Worm (Caenorhabditis elegans): Measurements from ENCODE around the gene R01H2.1.

R01H2.1 gene

DNA sequence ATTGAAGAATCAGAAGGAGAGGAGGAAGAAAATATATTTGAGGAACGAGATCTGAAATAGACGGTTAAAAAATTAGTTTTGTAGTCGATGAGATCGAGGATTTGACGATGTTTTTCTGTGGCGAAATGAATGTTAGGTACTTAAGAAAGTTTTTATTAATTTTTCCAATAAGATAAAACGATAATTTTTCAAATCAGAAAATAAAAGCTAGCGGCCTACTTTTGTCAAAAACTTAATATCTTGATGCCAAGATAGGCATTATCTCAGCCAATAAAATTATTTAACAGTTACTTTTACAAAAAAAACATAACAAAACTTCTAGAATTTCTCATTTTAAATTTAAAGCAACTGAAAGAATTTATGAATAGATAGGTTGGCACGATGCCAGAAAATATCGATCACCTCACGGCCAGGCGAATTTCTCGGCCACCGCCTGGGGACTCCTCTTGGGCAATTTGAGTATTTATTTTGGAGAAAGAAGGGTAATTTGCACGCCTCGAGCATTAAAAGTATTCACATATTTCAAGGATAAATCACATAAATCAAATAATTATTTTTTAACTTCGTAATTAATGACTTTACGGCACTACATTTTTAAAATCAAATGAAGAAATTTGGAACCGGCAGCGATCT, 25.1 kb downstream of the R01H2.1 start, which contains the start of gene fubl-2:
TSS of gene fubl-2 (minus strand) at position 51 of the 633 bp plus-strand sequence.
- TF ChIP-seq W03F9.2 (tag; optimal IDR thresholded peaks at IDR 0.05): peak; percentile 81
- no peak for TF ChIP-seq dao-5 (tag; optimal IDR thresholded peaks at IDR 0.05)

DNA sequence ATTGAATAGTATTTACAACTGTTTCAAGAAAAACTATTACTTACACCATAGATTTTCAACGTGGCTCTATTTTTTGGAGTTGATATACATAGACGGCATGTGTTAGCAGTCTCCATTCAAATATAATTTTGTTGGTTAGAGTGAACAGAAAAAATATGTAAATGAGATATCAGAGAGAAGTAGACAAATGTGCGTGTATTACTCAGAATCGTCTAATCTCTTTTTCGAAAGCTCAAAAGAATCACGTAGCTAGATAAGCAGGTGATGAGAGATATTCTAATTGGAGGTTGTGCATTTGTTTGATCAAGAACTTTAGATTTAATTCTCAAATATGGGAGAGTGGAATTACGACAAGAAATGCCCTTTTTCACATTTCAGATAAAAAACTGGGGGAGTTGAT, 27.9 kb downstream of the R01H2.1 start, which contains the start of gene ZK418.10:
TSS of gene ZK418.10 (minus strand) at position 148 of the 400 bp plus-strand sequence.
- TF ChIP-seq him-1 (tag; optimal IDR thresholded peaks at IDR 0.05) (no peak), W03F9.2 (tag; optimal IDR thresholded peaks at IDR 0.05) (no peak), dao-5 (tag; optimal IDR thresholded peaks at IDR 0.05) (no peak)

DNA sequence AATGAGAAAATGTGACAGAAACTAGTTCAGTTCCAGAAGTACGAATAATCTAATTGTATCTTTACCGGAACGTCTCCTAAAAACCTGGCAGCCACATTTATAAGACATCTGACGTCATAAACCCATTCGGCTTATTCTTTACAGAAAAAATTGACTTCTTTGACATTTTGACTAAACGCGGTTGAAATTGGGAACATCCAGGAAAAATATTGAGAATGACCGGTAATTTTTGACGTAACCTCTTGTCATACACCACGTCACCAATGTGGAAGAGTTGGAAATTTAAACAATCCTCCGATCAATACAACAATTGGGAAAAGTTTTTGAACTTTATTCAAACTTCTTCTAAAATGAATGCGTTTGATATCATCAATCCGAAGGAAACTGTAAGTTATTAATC, 28.4 kb downstream of the R01H2.1 start, which contains the start of gene ZK418.2:
TSS of gene ZK418.2 (plus strand) at position 301 of the 400 bp plus-strand sequence.
- TF ChIP-seq dao-5 (tag; optimal IDR thresholded peaks at IDR 0.05) (no peak), W03F9.2 (tag; optimal IDR thresholded peaks at IDR 0.05) (no peak), him-1 (tag; optimal IDR thresholded peaks at IDR 0.05) (no peak)

DNA sequence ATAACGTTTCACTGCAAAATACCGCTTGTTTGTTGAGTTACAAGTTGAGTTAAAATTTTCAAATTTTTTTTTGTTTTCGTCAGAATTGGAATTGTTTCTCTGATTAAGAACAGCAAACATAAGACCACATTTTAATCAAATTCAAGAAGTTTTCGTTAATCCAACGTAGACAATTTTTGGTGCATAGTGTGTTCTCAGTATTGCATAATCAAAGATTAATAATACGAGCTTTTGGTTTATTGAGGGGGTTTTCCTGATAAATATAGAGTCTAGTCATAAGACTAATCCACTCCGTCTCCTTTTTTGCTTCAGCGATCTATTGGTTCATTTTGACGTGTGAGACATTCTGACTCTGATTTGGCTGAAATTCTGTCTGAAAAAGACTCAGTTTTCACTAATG, 32.5 kb downstream of the R01H2.1 start, which contains the start of gene nhr-9:
TSS of gene nhr-9 (plus strand) at position 307 of the 400 bp plus-strand sequence.
- TF ChIP-seq him-1 (tag; optimal IDR thresholded peaks at IDR 0.05): no peak
- no peak for TF ChIP-seq W03F9.2 (tag; optimal IDR thresholded peaks at IDR 0.05)
- TF ChIP-seq dao-5 (tag; optimal IDR thresholded peaks at IDR 0.05): no peak

DNA sequence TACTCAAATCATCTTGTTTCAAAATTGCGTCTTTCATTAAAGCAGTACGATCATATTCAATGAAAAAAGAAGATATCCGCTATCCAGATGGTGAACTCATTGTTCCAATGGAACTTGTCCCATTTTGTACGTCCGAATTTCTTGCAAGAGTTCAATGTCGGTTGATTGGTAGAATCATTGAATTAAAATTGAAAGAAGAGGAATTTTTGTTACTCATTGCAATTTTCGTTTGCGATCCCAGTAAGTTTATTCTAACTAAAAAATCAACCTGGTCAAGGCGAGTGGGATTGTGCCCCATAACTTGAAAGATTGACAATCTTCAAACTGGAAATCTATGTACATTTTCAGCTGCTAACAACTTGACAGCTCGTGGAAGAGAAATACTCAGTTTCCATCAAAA, 33.8 kb downstream of the R01H2.1 start:
- TF ChIP-seq him-1 (tag; optimal IDR thresholded peaks at IDR 0.05) (no peak), W03F9.2 (tag; optimal IDR thresholded peaks at IDR 0.05) (no peak), dao-5 (tag; optimal IDR thresholded peaks at IDR 0.05) (no peak)

DNA sequence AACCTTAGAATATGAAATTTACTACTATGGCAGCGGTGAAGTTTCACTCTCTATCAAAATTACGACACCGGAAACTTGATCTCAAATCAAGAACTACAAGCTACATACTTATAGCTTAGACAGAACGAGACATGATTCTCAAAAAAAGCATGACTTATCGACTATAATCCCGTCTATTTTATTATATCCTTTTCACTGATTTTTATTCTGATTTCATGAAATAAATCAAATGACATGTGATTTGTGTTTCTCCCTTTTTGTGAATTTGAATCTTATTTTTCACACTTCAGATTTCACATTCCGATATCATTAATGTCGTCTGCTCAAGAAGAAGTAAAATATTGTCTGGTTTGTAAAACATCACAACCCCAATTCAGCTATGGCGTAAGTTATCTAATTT, 37.3 kb downstream of the R01H2.1 start, which contains the start of gene ZK418.11:
TSS of gene ZK418.11 (plus strand) at position 289 of the 400 bp plus-strand sequence.
- no peak for TF ChIP-seq him-1 (tag; optimal IDR thresholded peaks at IDR 0.05)
- TF ChIP-seq W03F9.2 (tag; optimal IDR thresholded peaks at IDR 0.05): no peak
- TF ChIP-seq dao-5 (tag; optimal IDR thresholded peaks at IDR 0.05): no peak

DNA sequence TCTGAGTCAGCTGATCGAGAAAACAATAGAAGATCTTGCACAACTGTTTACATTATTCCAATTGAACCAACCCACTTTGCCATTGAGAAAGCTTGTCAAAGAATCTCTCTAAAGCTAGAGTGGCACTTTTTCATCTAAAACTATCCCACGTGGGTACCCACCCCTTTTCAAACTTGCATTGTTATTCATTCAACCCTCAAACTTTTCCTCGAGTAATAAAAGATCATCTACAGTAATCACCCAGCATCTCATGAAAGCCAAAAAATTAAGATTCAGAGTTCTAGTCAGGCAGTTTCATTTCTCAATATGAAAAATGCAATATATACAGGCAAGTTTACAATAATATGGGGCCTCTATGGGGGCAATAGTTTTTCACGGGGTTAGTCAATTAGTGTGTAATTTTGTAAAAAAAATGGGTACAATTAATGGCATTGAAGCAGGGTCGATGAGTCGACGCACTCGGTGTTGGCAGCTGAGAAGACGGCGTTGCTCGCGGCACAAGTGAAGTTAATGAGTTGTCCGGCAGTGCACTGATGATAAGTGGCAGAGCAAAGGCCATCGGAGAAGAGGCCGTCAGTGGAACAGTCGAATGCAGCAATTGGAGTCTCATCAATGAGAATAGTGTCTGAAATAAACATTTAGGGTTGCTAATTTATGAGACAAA, 39.3 kb downstream of the R01H2.1 start:
- peak; percentile 21 for TF ChIP-seq W03F9.2 (tag; optimal IDR thresholded peaks at IDR 0.05)
- no peak for TF ChIP-seq him-1 (tag; optimal IDR thresholded peaks at IDR 0.05)

DNA sequence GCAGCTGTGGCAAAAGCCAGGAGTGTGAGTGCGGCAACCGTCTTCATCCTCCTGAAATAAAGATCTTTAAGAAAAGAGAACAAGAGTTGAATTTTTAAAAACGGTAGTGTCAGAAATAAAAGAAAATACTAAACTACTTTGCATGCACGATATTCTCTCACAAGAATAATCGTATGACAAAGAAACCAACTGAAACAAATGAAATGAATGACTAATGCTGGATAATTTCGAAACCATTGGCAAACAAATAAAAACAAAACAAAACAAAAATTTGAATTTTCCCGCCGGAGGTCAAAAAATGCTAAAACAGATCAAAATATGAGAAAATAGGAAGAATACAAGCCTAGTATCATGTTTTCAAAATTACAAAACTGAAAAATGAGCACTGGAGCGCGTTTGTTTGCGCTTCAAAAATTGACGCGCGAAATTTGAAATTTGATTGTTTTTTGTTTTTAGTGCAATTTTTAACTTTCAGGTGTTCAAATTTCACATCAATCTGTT, 41.3 kb downstream of the R01H2.1 start, which contains the start of gene cpg-2:
TSS of gene cpg-2 (minus strand) at position 51 of the 501 bp plus-strand sequence.
- TF ChIP-seq him-1 (tag; optimal IDR thresholded peaks at IDR 0.05) (no peak), dao-5 (tag; optimal IDR thresholded peaks at IDR 0.05) (no peak), W03F9.2 (tag; optimal IDR thresholded peaks at IDR 0.05) (no peak)

DNA sequence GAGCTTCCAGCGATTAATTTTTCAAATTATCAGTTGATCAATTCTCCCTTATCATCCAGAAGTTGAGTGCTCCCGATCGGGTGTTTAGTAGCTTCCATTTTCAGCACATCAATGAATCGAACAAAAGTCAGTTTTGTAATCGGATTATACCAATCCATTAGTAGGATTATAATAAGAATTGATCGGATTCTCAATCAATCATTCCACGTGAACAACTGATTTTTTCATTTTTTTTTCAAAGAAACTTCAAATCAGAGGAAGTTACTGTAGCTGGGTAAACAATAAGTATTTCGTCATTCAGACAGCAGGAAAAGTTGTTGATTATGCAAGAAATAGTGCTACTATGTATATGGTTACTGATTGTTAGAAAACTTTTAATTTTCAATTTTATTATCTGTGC, 44.2 kb downstream of the R01H2.1 start:
- TF ChIP-seq W03F9.2 (tag; optimal IDR thresholded peaks at IDR 0.05) (no peak), him-1 (tag; optimal IDR thresholded peaks at IDR 0.05) (no peak)

DNA sequence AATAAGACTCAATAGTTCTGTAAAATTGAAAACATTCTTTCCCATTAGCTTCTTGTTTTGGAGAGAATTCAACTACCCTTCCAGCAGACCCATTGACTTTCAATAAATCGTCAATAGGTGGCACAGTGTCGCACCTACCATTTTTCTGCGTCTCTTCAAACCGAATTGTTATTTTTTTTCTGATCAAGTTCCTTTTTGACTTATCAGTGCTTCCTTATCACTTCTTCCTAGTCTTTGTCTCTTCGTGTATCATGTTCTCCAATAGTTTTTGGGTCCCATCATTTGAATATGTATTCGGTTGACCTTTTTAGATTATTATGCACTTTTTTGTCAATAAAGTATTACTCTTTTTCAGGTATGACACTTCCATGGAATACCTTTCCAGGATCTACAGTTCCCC, 45.3 kb downstream of the R01H2.1 start, which contains the start of gene odd-1:
TSS of gene odd-1 (plus strand) at position 349 of the 400 bp plus-strand sequence.
- TF ChIP-seq him-1 (tag; optimal IDR thresholded peaks at IDR 0.05): no peak
- TF ChIP-seq dao-5 (tag; optimal IDR thresholded peaks at IDR 0.05): no peak
- TF ChIP-seq W03F9.2 (tag; optimal IDR thresholded peaks at IDR 0.05): no peak

DNA sequence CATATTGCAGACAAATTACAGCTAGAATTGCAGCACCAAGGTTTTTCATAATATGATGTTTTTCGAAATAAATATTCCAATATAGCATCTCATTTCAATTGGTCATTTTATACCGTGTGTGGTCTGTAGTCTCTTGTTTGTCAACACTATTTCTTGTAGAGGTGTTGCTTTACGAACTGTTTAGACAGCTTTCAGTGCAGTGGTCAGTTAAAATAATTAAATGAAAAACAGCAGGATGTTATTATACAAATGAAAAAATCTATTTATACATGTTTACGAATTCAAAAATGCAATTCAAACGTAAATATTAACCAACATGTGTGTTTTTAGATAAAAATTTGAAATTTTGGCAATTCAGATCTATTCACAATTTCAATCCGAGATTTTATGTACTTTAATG, 49.1 kb downstream of the R01H2.1 start, which contains the start of gene B0280.7:
TSS of gene B0280.7 (minus strand) at position 101 of the 400 bp plus-strand sequence.
- TF ChIP-seq dao-5 (tag; optimal IDR thresholded peaks at IDR 0.05) (no peak), him-1 (tag; optimal IDR thresholded peaks at IDR 0.05) (no peak), W03F9.2 (tag; optimal IDR thresholded peaks at IDR 0.05) (no peak)

DNA sequence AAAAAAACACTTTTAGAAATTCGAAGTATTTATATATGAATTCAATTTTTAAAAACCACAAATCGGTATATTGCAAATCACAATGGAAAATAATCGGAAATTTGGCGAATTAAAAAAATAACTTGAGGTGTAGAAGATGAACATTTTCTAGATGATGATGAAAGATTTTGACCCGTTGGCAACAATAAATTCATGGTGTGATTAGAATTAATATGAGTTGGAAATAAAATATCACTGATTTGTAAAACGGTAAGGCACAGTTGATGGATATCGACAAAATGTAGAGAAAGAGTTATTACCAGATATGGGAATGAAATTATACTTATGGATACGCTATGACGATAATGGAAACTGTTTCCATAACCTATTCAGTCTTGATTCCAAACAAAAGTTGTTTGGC, 49.6 kb downstream of the R01H2.1 start:
- TF ChIP-seq W03F9.2 (tag; optimal IDR thresholded peaks at IDR 0.05) (no peak), dao-5 (tag; optimal IDR thresholded peaks at IDR 0.05) (no peak)
